Worm (Caenorhabditis elegans): ENCODE data around the gene Y55D5A.1.

DNA sequence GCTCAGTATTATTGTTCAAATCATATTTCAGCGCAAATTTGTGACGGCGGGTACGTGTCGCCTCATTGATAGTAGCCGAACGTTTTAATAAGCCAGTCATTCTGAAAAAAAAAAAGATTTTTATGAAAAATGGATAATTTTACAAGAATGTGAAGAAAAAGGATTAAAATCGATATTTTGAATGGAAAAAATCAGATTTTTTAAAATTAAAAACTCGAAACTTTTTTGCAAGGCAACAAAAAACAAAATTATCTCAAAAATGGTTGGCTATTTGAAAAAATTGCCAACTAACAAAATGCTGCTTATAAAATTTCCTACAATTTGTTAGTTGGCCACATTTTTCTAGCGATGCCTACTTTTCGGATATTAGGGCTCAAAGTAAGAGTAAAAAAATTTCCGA lies 7.7 kb downstream of the Y55D5A.1 start, which contains the start of gene Y55D5A.4:
- no peak for TF ChIP-seq him-1 (tag; optimal IDR thresholded peaks at IDR 0.05)
- no peak for TF ChIP-seq dao-5 (tag; optimal IDR thresholded peaks at IDR 0.05)
- TF ChIP-seq W03F9.2 (tag; optimal IDR thresholded peaks at IDR 0.05) = no peak

All from whole organism, L4/young adult.